Worm (Caenorhabditis elegans): ENCODE results near the gene ilcr-2.

ce11 chrII:5459534-5459933, 15.5 kb upstream of the ilcr-2 start:
- no peak for TF ChIP-seq unc-39 (tag; optimal IDR thresholded peaks at IDR 0.05)
- no peak for TF ChIP-seq alr-1 (tag; optimal IDR thresholded peaks at IDR 0.05)
- no peak for TF ChIP-seq elt-1 (tag; optimal IDR thresholded peaks at IDR 0.05)
- no peak for TF ChIP-seq zag-1 (tag; optimal IDR thresholded peaks at IDR 0.05)
- no peak for TF ChIP-seq nhr-237 (tag; optimal IDR thresholded peaks at IDR 0.05)
- TF ChIP-seq R02D3.7 (tag; optimal IDR thresholded peaks at IDR 0.05) = no peak
- TF ChIP-seq nhr-11 (tag; optimal IDR thresholded peaks at IDR 0.05) = no peak
- no peak for TF ChIP-seq lsy-2 (tag; optimal IDR thresholded peaks at IDR 0.05)
